Worm (Caenorhabditis elegans): Measurements from ENCODE around the gene gana-1.

gana-1 gene

DNA sequence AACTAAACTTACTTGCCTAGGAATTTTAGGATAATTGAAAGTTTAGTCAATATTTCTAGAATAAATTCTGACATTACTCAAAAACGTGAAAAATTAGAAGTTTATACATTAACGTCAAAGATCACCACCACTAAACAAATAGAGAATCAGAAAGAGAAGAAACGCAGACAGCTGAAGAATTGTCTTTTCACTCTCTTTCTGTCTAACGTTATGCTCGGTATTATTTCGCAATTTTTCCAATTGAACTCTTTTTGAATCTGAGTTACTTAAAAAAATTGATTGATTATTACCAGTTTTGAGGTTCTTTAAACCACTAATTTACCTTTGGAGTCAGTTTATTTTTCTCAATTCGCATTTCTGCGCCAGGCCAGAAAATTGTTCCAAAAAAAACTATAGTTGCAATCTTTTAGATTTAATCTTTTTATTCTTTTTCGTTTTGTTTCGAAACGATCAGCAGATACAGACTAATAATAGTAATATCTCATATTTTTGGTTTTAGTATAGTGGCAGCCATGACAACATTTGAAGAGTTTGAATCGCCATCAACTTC lies 13.8 kb downstream of the gana-1 start, which contains the start of gene nhr-154 (continued):
- TF ChIP-seq skn-1 (tag; optimal IDR thresholded peaks at IDR 0.05) = peak; percentile 45
- TF ChIP-seq ama-1 (optimal IDR thresholded peaks at IDR 0.05) = no peak
- TF ChIP-seq gmeb-1 (tag; optimal IDR thresholded peaks at IDR 0.05) = no peak
- TF ChIP-seq elt-1 (tag; optimal IDR thresholded peaks at IDR 0.05) = no peak
- TF ChIP-seq lsy-2 (tag; optimal IDR thresholded peaks at IDR 0.05) = peak in 1 of 2 experiments; percentile 50
- TF ChIP-seq Y55F3AM.14 (GFP tag; optimal IDR thresholded peaks at IDR 0.05) = no peak

DNA sequence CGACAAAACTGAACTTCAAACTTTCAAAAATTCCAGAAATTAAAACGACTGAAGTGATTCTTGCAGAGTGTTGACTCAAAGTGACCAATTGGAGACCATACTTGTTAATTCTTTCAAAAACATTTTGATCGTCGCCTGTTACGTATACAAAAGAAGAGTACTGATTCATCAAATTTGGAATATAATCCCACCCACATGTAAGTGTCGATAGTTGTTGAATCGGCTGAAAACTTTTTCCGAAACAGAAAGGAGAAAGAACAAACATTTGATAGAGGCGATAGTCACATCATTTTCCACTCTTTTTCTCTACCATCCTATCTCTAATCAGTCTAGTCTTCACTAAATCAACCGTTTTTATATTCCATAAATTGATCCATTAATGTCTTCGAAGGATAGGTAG lies 16.9 kb downstream of the gana-1 start, which contains the start of gene nhr-153:
nhr-153 (plus strand) TSS at position 301 of the 400 bp plus-strand sequence.
- no peak for TF ChIP-seq dmd-4 (tag; optimal IDR thresholded peaks at IDR 0.05)
- TF ChIP-seq ztf-1 (GFP tag; conservative IDR thresholded peaks at IDR 0.05) = no peak
- TF ChIP-seq ceh-16 (tag; optimal IDR thresholded peaks at IDR 0.05) = no peak
- TF ChIP-seq fos-1 (tag; optimal IDR thresholded peaks at IDR 0.05) = no peak
- no peak for TF ChIP-seq sem-4 (tag; optimal IDR thresholded peaks at IDR 0.05)
- no peak for TF ChIP-seq egl-27 (tag; optimal IDR thresholded peaks at IDR 0.05)
- no peak for TF ChIP-seq lin-13 (GFP tag; optimal IDR thresholded peaks at IDR 0.05)
- TF ChIP-seq sma-3 (GFP tag; optimal IDR thresholded peaks at IDR 0.05) = no peak
- no peak for TF ChIP-seq elt-3 (tag; optimal IDR thresholded peaks at IDR 0.05)
- TF ChIP-seq gmeb-1 (tag; optimal IDR thresholded peaks at IDR 0.05) = no peak
- TF ChIP-seq nhr-129 (tag; optimal IDR thresholded peaks at IDR 0.05) = no peak
- TF ChIP-seq F13H6.1 (tag; optimal IDR thresholded peaks at IDR 0.05) = no peak
- TF ChIP-seq unc-62 (GFP tag; optimal IDR thresholded peaks at IDR 0.05) = no peak
- no peak for TF ChIP-seq crh-2 (tag; optimal IDR thresholded peaks at IDR 0.05)
- no peak for TF ChIP-seq nhr-6 (tag; optimal IDR thresholded peaks at IDR 0.05)
- TF ChIP-seq nhr-237 (tag; optimal IDR thresholded peaks at IDR 0.05) = no peak
- TF ChIP-seq nhr-10 (tag; optimal IDR thresholded peaks at IDR 0.05) = no peak

DNA sequence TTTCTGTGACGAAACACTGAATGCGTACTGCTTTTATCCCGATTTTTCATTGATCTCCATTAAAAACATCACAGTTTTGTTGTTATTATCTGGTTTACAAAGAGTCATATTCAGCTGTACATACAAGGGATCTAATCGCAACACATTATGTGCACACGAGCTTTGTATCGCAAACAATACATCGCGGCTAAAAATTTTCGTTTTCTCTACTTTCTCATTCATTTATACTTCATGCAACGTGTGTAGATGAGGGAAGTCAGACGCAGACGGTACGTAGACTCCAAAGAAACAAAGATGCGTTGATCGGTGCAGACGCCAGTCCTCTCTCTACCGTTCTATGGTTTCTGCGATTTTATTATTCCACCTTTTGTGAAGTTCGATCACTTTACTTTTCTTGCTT lies 19.8 kb downstream of the gana-1 start, which contains the start of gene nhr-136:
nhr-136 (plus strand) TSS at position 301 of the 400 bp plus-strand sequence.
- TF ChIP-seq alr-1 (tag; optimal IDR thresholded peaks at IDR 0.05) = no peak
- TF ChIP-seq unc-62 (GFP tag; optimal IDR thresholded peaks at IDR 0.05) = no peak
- peak; percentile 21 for TF ChIP-seq nhr-129 (tag; optimal IDR thresholded peaks at IDR 0.05)
- TF ChIP-seq ztf-4 (tag; optimal IDR thresholded peaks at IDR 0.05) = no peak

DNA sequence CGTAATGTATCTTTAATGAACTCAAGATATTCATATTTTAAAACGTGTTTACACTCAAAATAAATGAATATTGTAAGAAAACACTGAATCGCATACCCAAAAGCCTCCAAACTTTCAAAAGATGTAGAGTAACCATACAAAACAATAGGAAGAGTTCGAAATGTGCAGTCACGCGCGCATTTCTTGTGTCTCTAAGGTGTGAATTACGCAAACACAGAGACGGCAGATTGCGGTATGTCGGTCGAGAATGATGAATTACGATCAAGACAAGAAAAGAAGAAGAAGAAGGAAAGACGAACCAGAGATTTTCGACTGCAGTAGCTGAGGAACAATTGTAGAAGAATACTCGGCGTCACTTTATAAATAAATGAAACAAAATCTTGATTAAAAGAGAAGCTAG lies 24.4 kb downstream of the gana-1 start, which contains the start of gene lhpp-1:
lhpp-1 (minus strand) TSS at position 354 of the 400 bp plus-strand sequence.
- peak; percentile 29 for TF ChIP-seq unc-55 (GFP tag; optimal IDR thresholded peaks at IDR 0.05)
- peak; percentile 50 for TF ChIP-seq nhr-129 (tag; optimal IDR thresholded peaks at IDR 0.05)
- no peak for TF ChIP-seq sma-3 (GFP tag; optimal IDR thresholded peaks at IDR 0.05)

DNA sequence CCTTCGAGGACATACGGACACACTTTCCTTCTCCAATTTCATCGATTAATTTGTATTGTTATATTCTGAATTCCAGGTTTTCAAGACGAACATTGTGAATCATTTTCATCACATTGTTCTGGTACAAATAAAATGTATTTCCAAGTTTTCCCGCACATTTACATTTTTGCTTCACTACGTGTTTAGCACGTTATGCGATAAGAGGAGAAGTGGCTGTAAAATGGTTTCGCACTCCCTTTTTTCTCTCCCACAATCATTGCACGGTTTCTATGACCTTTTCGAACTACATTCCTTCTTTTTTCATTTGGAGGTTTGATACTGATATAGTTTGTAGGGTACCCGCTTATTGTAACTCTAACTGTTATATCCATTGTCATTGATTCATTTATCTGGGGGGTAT lies 26.7 kb downstream of the gana-1 start:
- TF ChIP-seq ZK546.5 (tag; optimal IDR thresholded peaks at IDR 0.05) = no peak
- no peak for TF ChIP-seq peb-1 (tag; optimal IDR thresholded peaks at IDR 0.05)
- peak; percentile 64 for TF ChIP-seq fos-1 (tag; optimal IDR thresholded peaks at IDR 0.05)
- TF ChIP-seq skn-1 (tag; optimal IDR thresholded peaks at IDR 0.05) = no peak

DNA sequence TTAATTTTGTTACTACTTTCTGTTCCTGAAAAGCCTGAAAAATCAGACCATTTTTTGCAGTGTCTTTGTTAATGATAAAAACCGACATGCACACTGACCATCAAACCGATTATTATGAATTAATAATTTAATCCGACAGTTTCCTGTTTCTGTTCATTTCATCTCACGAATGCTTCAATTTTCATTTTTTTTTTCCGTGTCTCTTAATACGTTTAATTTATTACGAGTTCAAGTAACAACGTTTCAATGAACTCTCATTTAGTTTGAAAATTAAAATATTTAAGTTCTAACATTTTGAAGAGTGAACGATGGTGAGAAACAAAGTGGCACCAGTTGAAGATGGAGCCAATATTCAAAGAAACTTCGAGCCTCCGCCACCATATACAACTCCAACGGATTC lies 27.7 kb downstream of the gana-1 start, which contains the start of gene spin-1:
spin-1 (plus strand) TSS at position 301 of the 400 bp plus-strand sequence.
- TF ChIP-seq crh-2 (tag; optimal IDR thresholded peaks at IDR 0.05) (no peak), mab-5 (tag; optimal IDR thresholded peaks at IDR 0.05) (no peak), skn-1 (tag; optimal IDR thresholded peaks at IDR 0.05) (no peak), gmeb-1 (tag; optimal IDR thresholded peaks at IDR 0.05) (no peak), fos-1 (tag; optimal IDR thresholded peaks at IDR 0.05) (no peak), blmp-1 (tag; optimal IDR thresholded peaks at IDR 0.05; ENCODE audit: insufficient read depth) (no peak), unc-39 (tag; optimal IDR thresholded peaks at IDR 0.05) (no peak)

DNA sequence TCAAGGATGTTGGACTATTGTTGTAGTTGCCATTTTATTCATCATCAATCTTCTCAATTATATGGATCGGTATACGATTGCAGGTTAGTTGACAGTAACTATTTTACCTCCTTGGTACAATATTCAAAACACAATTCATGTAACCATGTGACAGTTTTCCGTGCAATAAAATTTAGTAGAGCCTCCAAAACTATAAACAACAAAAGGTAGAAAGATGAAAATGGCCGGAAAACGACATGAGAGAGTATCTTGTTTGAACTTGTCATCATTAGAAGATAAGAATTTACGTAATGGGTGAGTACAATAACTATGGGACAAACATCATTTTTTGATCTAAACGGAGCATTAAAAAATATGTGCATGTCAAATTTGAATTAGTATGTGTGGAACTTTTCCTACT lies 28.1 kb downstream of the gana-1 start:
- TF ChIP-seq skn-1 (tag; optimal IDR thresholded peaks at IDR 0.05) = no peak
- no peak for TF ChIP-seq nhr-6 (tag; optimal IDR thresholded peaks at IDR 0.05)
- no peak for TF ChIP-seq elt-1 (tag; optimal IDR thresholded peaks at IDR 0.05)
- no peak for TF ChIP-seq unc-39 (tag; optimal IDR thresholded peaks at IDR 0.05)
- no peak for TF ChIP-seq nhr-10 (tag; optimal IDR thresholded peaks at IDR 0.05)
- peak; percentile 20 for TF ChIP-seq sma-9 (GFP tag; optimal IDR thresholded peaks at IDR 0.05)
- no peak for TF ChIP-seq sma-9 (tag; optimal IDR thresholded peaks at IDR 0.05)
- TF ChIP-seq ceh-82 (tag; optimal IDR thresholded peaks at IDR 0.05) = no peak
- TF ChIP-seq nhr-237 (tag; optimal IDR thresholded peaks at IDR 0.05) = no peak
